Worm (Caenorhabditis elegans): ENCODE results near the gene srd-1.

Gene srd-1

ce11 chrII:10131760-10132159, 50.8 kb downstream of the srd-1 start, which contains the start of gene F27E5.5:
TSS of gene F27E5.5 (minus strand) at chrII:10131860.
- no peak for TF ChIP-seq F49E8.2 (tag; optimal IDR thresholded peaks at IDR 0.05; ENCODE audit: insufficient read depth)
- TF ChIP-seq cebp-1 (GFP tag; IDR thresholded peaks at IDR 0.05) = no peak
- TF ChIP-seq cebp-1 (tag; optimal IDR thresholded peaks at IDR 0.05) = no peak
- no peak for TF ChIP-seq K11D2.4 (GFP tag; IDR thresholded peaks at IDR 0.05)
- no peak for TF ChIP-seq aptf-3 (GFP tag; IDR thresholded peaks at IDR 0.05)
- no peak for TF ChIP-seq let-607 (tag; optimal IDR thresholded peaks at IDR 0.05)
- no peak for TF ChIP-seq D2030.7 (GFP tag; IDR thresholded peaks at IDR 0.05)
- TF ChIP-seq hmg-1.2 (GFP tag; IDR thresholded peaks at IDR 0.05) = no peak
- no peak for TF ChIP-seq nhr-27 (tag; optimal IDR thresholded peaks at IDR 0.05)
- TF ChIP-seq ztf-6 (GFP tag; IDR thresholded peaks at IDR 0.05) = no peak
- no peak for TF ChIP-seq nhr-90 (tag; optimal IDR thresholded peaks at IDR 0.05)
- TF ChIP-seq ztf-25 (GFP tag; IDR thresholded peaks at IDR 0.05) = no peak

Data from whole organism, young adult.